Worm (Caenorhabditis elegans): Measurements from ENCODE around the gene R07E5.19.

Gene R07E5.19

DNA sequence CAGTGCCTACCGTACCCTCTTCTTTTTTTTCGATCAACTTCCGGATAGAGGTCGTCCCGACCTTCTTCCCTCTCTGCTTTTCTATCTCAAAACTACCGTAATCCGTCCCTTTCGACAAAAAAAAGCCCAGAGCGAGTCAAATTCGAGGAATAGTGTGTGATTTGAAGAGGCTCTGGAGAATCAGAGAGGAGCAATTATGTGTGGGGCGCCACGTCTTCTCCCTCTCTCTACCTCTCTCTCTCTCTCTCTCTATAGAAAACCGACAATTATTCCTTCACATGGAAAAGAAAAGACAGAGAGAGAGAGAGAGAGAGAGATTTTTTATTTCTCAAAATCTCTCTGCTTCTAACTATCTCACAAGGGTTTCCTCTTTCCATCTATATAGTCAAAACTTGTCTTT, 38.7 kb upstream of the R07E5.19 start (continued):
- TF ChIP-seq lsy-2 (tag; optimal IDR thresholded peaks at IDR 0.05) (peak; percentile 63 to 85), lin-14 (GFP tag; optimal IDR thresholded peaks at IDR 0.05) (peak; percentile 72), F16B12.6 (tag; optimal IDR thresholded peaks at IDR 0.05) (no peak), ama-1 (optimal IDR thresholded peaks at IDR 0.05) (no peak), unc-130 (tag; optimal IDR thresholded peaks at IDR 0.05) (no peak), snpc-4 (tag; optimal IDR thresholded peaks at IDR 0.05) (no peak)

DNA sequence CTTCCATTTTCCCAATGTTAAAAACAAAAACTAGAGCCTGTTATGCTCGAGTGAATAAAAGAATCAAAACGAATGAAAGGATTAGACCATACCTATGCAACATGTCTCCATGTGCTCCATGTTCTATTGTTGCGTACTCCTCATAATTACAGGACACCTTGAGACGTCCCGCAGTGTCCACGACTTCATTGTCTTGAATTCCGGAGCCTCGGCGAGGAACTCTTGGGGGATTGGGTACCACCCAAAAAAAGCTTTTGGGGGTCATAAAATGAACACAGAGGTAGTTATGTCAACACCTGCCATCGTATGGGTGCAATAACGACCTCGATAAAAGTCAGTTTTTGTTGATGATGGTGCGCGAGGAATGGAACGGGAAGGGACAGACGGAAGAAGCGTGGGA, 37.1 kb upstream of the R07E5.19 start:
- no peak for TF ChIP-seq egl-27 (tag; optimal IDR thresholded peaks at IDR 0.05)
- no peak for TF ChIP-seq nhr-85 (tag)
- no peak for TF ChIP-seq pax-3 (tag; optimal IDR thresholded peaks at IDR 0.05)
- no peak for TF ChIP-seq sptf-1 (tag; optimal IDR thresholded peaks at IDR 0.05)
- no peak for TF ChIP-seq nhr-237 (tag; optimal IDR thresholded peaks at IDR 0.05)
- TF ChIP-seq lin-15B (tag; optimal IDR thresholded peaks at IDR 0.05) = no peak
- no peak for TF ChIP-seq Y116A8C.19 (tag; optimal IDR thresholded peaks at IDR 0.05; ENCODE audit: borderline replicate concordance)
- TF ChIP-seq zip-4 (GFP tag; optimal IDR thresholded peaks at IDR 0.05) = no peak
- TF ChIP-seq elt-3 (tag; optimal IDR thresholded peaks at IDR 0.05) = no peak
- no peak for TF ChIP-seq C16A3.4 (tag; optimal IDR thresholded peaks at IDR 0.05)
- no peak for TF ChIP-seq unc-130 (tag; optimal IDR thresholded peaks at IDR 0.05)
- TF ChIP-seq unc-62 (GFP tag; optimal IDR thresholded peaks at IDR 0.05) = no peak
- TF ChIP-seq unc-30 (tag; optimal IDR thresholded peaks at IDR 0.05) = no peak
- TF ChIP-seq nhr-77 (tag; optimal IDR thresholded peaks at IDR 0.05) = no peak
- TF ChIP-seq aha-1 (tag; optimal IDR thresholded peaks at IDR 0.05) = no peak
- no peak for TF ChIP-seq unc-86 (tag; optimal IDR thresholded peaks at IDR 0.05)
- no peak for TF ChIP-seq ceh-90 (tag; optimal IDR thresholded peaks at IDR 0.05)
- TF ChIP-seq rnt-1 (tag; optimal IDR thresholded peaks at IDR 0.05) = no peak
- TF ChIP-seq vab-15 (tag; optimal IDR thresholded peaks at IDR 0.05) = no peak

DNA sequence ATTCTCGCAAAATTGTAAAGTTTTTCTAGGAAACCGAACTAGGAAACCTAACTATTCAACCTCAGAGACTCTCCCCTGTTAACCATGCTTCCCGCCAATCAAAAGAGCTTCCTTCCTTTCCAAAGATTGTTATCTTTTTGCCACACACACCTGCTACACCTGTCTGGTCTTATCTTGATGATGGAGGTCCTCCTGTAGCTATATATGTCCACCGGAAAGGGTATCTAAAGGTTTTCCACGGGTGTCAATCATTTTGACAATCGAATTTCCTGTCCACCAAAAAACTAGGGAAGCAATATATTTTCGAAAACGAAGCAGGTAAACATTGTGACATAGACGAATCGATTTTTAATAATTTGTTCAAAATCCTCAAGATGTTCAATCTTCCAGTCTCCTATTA, 35.9 kb upstream of the R07E5.19 start:
- peak; percentile 10 for TF ChIP-seq lin-14 (GFP tag; optimal IDR thresholded peaks at IDR 0.05)
- TF ChIP-seq rnt-1 (tag; optimal IDR thresholded peaks at IDR 0.05) = peak; percentile 27
- TF ChIP-seq mab-9 (GFP tag; IDR thresholded peaks at IDR 0.05) = no peak

DNA sequence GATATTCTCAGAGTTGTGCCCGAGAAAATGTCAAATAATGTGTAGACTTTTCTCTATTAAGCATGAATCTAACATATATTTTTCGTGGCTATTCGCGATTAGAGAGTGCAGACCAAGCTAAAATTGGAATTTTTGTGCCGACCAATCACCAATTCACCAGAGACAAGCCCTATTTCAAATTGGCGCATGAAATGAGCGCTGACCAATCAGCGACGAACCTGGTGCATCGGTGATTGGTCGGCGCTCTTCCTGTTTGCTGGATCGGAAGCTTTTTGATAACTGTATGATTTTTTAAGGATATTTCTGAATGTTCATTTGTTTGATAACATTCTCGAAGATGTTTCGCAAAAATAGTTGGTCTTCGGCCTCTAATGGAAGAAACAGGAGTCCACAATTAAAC, 35.4 kb upstream of the R07E5.19 start:
- no peak for TF ChIP-seq mdl-1 (tag; optimal IDR thresholded peaks at IDR 0.05)
- TF ChIP-seq blmp-1 (tag; optimal IDR thresholded peaks at IDR 0.05) = no peak
- no peak for TF ChIP-seq skn-1 (tag; optimal IDR thresholded peaks at IDR 0.05)
- TF ChIP-seq mef-2 (tag; optimal IDR thresholded peaks at IDR 0.05) = no peak
- TF ChIP-seq C16A3.4 (tag; optimal IDR thresholded peaks at IDR 0.05) = no peak
- no peak for TF ChIP-seq fkh-8 (tag; optimal IDR thresholded peaks at IDR 0.05)
- TF ChIP-seq efl-1 (optimal IDR thresholded peaks at IDR 0.05) = no peak
- TF ChIP-seq efl-1 (GFP tag; optimal IDR thresholded peaks at IDR 0.05 in 1 of 2) = no peak

DNA sequence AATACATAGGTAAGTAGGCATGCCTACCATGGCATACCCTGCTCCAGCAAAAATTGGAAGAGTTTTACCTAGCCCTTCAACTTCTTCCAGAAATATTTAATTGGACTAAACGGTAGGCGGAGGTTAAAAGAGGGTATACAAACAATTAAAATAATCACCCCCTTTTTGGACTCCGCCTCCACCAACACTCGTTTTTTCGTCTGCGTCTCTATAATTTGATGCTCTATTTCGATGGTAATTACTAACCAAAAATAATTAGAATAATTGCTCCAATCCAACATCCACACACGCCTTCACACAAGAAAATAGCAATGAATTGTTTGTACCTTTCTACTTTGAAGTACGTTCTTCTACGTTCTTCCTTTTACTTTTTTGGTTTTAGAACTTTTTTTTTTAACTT, 34.9 kb upstream of the R07E5.19 start:
- TF ChIP-seq ceh-88 (GFP tag; IDR thresholded peaks at IDR 0.05) (no peak), ztf-11 (tag; optimal IDR thresholded peaks at IDR 0.05) (no peak), nhr-85 (tag) (peak; percentile 76), unc-30 (tag; optimal IDR thresholded peaks at IDR 0.05) (no peak), sup-37 (GFP tag; optimal IDR thresholded peaks at IDR 0.05) (no peak), egl-27 (tag; optimal IDR thresholded peaks at IDR 0.05) (no peak), alr-1 (tag; optimal IDR thresholded peaks at IDR 0.05; ENCODE audit: borderline replicate concordance) (no peak), lsy-2 (tag; optimal IDR thresholded peaks at IDR 0.05) (peak in 1 of 2 experiments; percentile 31), ceh-82 (tag; optimal IDR thresholded peaks at IDR 0.05) (peak in 1 of 3 experiments; percentile 5), dpl-1 (GFP tag; optimal IDR thresholded peaks at IDR 0.05) (no peak), lin-14 (GFP tag; optimal IDR thresholded peaks at IDR 0.05) (peak; percentile 47), nhr-47 (tag; optimal IDR thresholded peaks at IDR 0.05) (no peak), grh-1 (GFP tag; IDR thresholded peaks at IDR 0.05) (peak; percentile 26; the same call in 1 of the 2 replicates), ceh-8 (GFP tag; optimal IDR thresholded peaks at IDR 0.05) (peak; percentile 8), nhr-90 (tag; optimal IDR thresholded peaks at IDR 0.05; ENCODE audit: poor library complexity) (no peak), lin-39 (tag; optimal IDR thresholded peaks at IDR 0.05) (no peak)
